Worm (Caenorhabditis elegans) whole organism, early embryonic: Measurements from ENCODE around the gene srh-52.
"Not testable (repeated sequence)": the region's sequence is repeated elsewhere in the genome, so short reads cannot be mapped to it uniquely, and the experiment has no call there.

ENCODE experiments used
- B0310.2 ChIP-seq: sonication (generic microtip); optimal IDR thresholded peaks from 2 replicates; lab custom pipeline; 2016; ENCODE audit warnings: mild to moderate bottlenecking, missing genetic modification characterization, missing compliant biosample characterization
- F13C5.2 ChIP-seq: sonication (generic microtip); optimal IDR thresholded peaks from 2 replicates; lab custom pipeline; 2017; ENCODE audit warnings: mild to moderate bottlenecking, missing genetic modification characterization, inconsistent platforms, missing compliant biosample characterization
- aly-1 ChIP-seq: sonication (generic microtip); optimal IDR thresholded peaks from 2 replicates; lab custom pipeline; 2016; ENCODE audit warnings: missing genetic modification characterization, missing compliant biosample characterization
- ama-1 ChIP-seq: fragments of 150-350 bp; optimal IDR thresholded peaks from 2 replicates; lab custom pipeline; 2014
- ceh-13 ChIP-seq: fragments of 200-800 bp; sonication (Bioruptor generic); optimal IDR thresholded peaks from 2 replicates; lab custom pipeline; 2018; ENCODE audit warnings: mild to moderate bottlenecking, missing genetic modification characterization, missing compliant biosample characterization
- ceh-36 ChIP-seq: sonication (generic microtip); optimal IDR thresholded peaks from 2 replicates; lab custom pipeline; 2016; ENCODE audit warnings: missing genetic modification characterization, inconsistent platforms, missing compliant biosample characterization
- ets-7 ChIP-seq: sonication (generic microtip); optimal IDR thresholded peaks from 2 replicates; lab custom pipeline; 2016; ENCODE audit warnings: missing genotype, missing genetic modification characterization, missing compliant biosample characterization
- flt-1 ChIP-seq: fragments of 200-800 bp; sonication (Bioruptor generic); IDR thresholded peaks from 2 replicates; pipeline ENCODE4 v1.3.6; 2022; ENCODE audit warnings: missing genetic modification characterization, missing compliant biosample characterization
- hmbx-1 ChIP-seq: sonication (generic microtip); optimal IDR thresholded peaks from 2 replicates; lab custom pipeline; 2016; ENCODE audit warnings: mild to moderate bottlenecking, missing genetic modification characterization, missing compliant biosample characterization
- hmg-4 ChIP-seq: fragments of 200-800 bp; sonication (Bioruptor generic); optimal IDR thresholded peaks from 2 replicates; lab custom pipeline; 2018; ENCODE audit warnings: mild to moderate bottlenecking, missing genetic modification characterization, missing compliant biosample characterization
- hnd-1 ChIP-seq: sonication (generic microtip); optimal IDR thresholded peaks from 2 replicates; lab custom pipeline; 2016; ENCODE audit warnings: missing genetic modification characterization, missing compliant biosample characterization
- pes-1 ChIP-seq: fragments of 200-800 bp; sonication (Bioruptor generic); IDR thresholded peaks from 2 replicates; pipeline ENCODE4 v1.3.6; 2022; ENCODE audit warnings: missing genetic modification reagents, missing genetic modification characterization, missing compliant biosample characterization
- scrt-1 ChIP-seq: fragments of 200-800 bp; sonication (Bioruptor generic); IDR thresholded peaks from 2 replicates; pipeline ENCODE4 v1.3.6; 2022; ENCODE audit warnings: missing genetic modification characterization, missing compliant biosample characterization
- sea-1 ChIP-seq: fragments of 200-800 bp; sonication (Bioruptor generic); conservative IDR thresholded peaks from 2 replicates; pipeline ENCODE4 v1.3.6; 2022; ENCODE audit warnings: missing genetic modification characterization, missing compliant biosample characterization
- tbx-11 ChIP-seq: fragments of 200-800 bp; sonication (Bioruptor generic); IDR thresholded peaks from 2 replicates; pipeline ENCODE4 v1.3.6; 2022; ENCODE audit warnings: missing genetic modification characterization, missing compliant biosample characterization
- tbx-37 ChIP-seq: fragments of 200-800 bp; sonication (Bioruptor generic); conservative IDR thresholded peaks from 2 replicates; pipeline ENCODE4 v1.3.6; 2022; ENCODE audit warnings: missing genetic modification reagents, missing genetic modification characterization, missing compliant biosample characterization
- tra-4 ChIP-seq: sonication (generic microtip); optimal IDR thresholded peaks from 2 replicates; lab custom pipeline; 2017; ENCODE audit warnings: missing genetic modification characterization, missing compliant biosample characterization

Gene srh-52

DNA sequence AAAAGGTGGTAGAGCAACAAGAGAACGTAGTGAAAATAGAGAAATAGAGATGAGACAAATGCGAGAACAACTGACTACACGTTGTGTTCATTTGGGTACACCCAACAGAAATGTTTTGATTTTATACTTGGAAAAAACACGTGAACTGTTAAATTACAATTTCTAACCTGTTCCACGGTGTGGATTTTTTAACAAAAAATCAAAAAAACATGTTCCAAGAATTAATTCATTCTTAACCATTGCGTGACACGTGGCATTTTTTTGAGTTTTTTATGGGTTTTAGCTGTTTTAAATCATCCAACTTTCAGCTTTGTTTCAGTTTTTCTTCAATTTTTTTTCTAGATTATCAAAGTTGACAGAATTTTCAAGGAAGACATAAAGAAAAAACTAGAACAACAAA is 14.7 kb downstream of the srh-52 start, which contains the start of gene ech-1.1:
Gene ech-1.1, minus strand, starts transcription at position 101 of the 400 bp plus-strand sequence.
- not testable (repeated sequence) for TF ChIP-seq ets-7; tra-4 (tag; lab: Kevin White, UChicago); scrt-1

ce11 chrV:15354648-15355047 is 21.5 kb downstream of the srh-52 start, which contains the start of gene C29F3.7:
TSS of gene C29F3.7 (plus strand) at chrV:15354901.
- TF ChIP-seq ceh-13 (GFP tag; lab: Kevin White, UChicago) (no peak), ceh-36 (tag; lab: Kevin White, UChicago) (no peak), ets-7 (no peak), hmg-4 (GFP tag; lab: Kevin White, UChicago) (no peak), tbx-37 (no peak), tra-4 (tag; lab: Kevin White, UChicago) (no peak), sea-1 (no peak), ama-1 (lab: Kevin White, UChicago) (no peak), aly-1 (tag; lab: Kevin White, UChicago) (no peak), scrt-1 (no peak), pes-1 (no peak), F13C5.2 (tag; lab: Kevin White, UChicago) (no peak)

DNA sequence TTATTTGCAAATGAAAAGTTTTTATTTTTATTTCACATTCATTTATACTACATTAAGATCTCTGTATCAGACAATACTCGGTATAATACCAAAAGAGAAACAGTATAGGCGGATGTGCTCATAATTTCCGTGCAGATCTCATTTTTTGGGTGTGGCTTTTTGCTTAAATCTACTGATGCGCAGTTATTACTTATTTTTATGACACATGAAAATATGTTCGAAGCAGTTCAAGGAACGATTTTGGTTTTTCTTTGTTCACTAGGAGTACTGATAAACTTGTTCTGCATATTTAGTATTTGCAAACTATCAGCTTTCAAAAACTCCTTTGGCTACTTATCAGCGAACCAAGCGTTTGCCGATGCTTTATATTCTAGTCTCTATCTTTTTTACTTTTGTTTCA is 23.7 kb downstream of the srh-52 start, which contains the start of gene srx-58:
Gene srx-58, plus strand, starts transcription at position 301 of the 400 bp plus-strand sequence.
- TF ChIP-seq ama-1 (lab: Kevin White, UChicago) = no peak
- TF ChIP-seq hnd-1 (tag; lab: Kevin White, UChicago) = no peak
- TF ChIP-seq sea-1 = no peak
- TF ChIP-seq hmg-4 (GFP tag; lab: Kevin White, UChicago) = no peak
- no peak for TF ChIP-seq ceh-36 (tag; lab: Kevin White, UChicago)
- no peak for TF ChIP-seq tbx-11 (GFP tag; lab: Robert Waterston, UW)
- TF ChIP-seq B0310.2 = no peak
- no peak for TF ChIP-seq ets-7
- no peak for TF ChIP-seq tbx-37
- TF ChIP-seq flt-1 (GFP tag; lab: Robert Waterston, UW) = no peak
- TF ChIP-seq ceh-13 (GFP tag; lab: Kevin White, UChicago) = no peak
- TF ChIP-seq pes-1 = no peak
- no peak for TF ChIP-seq aly-1 (tag; lab: Kevin White, UChicago)
- no peak for TF ChIP-seq tra-4 (tag; lab: Kevin White, UChicago)

ce11 chrV:15350615-15351014 is 25.5 kb downstream of the srh-52 start, which contains the start of gene clec-231:
TSS of gene clec-231 (minus strand) at chrV:15350715.
- no peak for TF ChIP-seq tbx-11 (GFP tag; lab: Robert Waterston, UW)
- no peak for TF ChIP-seq B0310.2

- TF ChIP-seq ets-7 (no peak), ceh-36 (tag; lab: Kevin White, UChicago) (no peak), scrt-1 (no peak)
Observed at ce11 chrV:15349044-15349443, 27.1 kb downstream of the srh-52 start, which contains the start of gene clec-230. TSS of gene clec-230 (minus strand) at chrV:15349144.

- no peak for TF ChIP-seq hnd-1 (tag; lab: Kevin White, UChicago)
- no peak for TF ChIP-seq ceh-13 (GFP tag; lab: Kevin White, UChicago)
- TF ChIP-seq F13C5.2 (tag; lab: Kevin White, UChicago) = no peak
- TF ChIP-seq sea-1 = no peak
- TF ChIP-seq tbx-37 = no peak
Observed at ce11 chrV:15347292-15347691, 28.8 kb downstream of the srh-52 start, which contains the start of gene C29F3.3. TSS of gene C29F3.3 (minus strand) at chrV:15347392.

DNA sequence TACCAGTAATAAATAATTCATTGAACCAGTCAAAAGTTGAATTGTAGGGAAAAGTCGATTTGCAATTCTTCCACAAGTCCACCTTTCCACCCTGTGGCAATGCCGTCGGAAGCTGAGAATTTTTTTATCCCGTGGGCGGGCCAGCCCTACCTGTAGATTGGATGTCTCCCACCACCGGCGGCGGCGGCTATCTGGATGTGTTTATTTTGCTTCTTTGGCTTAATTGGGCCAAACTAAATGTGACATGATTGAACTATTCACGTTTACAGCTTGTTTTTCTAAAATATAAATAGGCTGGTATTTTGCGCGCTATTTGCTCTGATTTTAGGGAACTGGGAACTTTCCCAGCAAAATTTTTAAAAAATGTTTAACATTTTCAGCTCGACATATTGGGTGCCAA is 31.6 kb downstream of the srh-52 start, which contains the start of gene wrt-8:
Gene wrt-8, minus strand, starts transcription at position 101 of the 400 bp plus-strand sequence.
- TF ChIP-seq pes-1 (no peak), aly-1 (tag; lab: Kevin White, UChicago) (no peak), ceh-13 (GFP tag; lab: Kevin White, UChicago) (no peak), ama-1 (lab: Kevin White, UChicago) (no peak), hnd-1 (tag; lab: Kevin White, UChicago) (no peak), tra-4 (tag; lab: Kevin White, UChicago) (no peak), scrt-1 (no peak), hmbx-1 (no peak), F13C5.2 (tag; lab: Kevin White, UChicago) (no peak), tbx-11 (GFP tag; lab: Robert Waterston, UW) (no peak), tbx-37 (no peak), ets-7 (no peak), hmg-4 (GFP tag; lab: Kevin White, UChicago) (no peak), flt-1 (GFP tag; lab: Robert Waterston, UW) (no peak), sea-1 (no peak), ceh-36 (tag; lab: Kevin White, UChicago) (no peak)

ce11 chrV:15341404-15341803 is 34.7 kb downstream of the srh-52 start, which contains the start of gene clec-229:
TSS of gene clec-229 (minus strand) at chrV:15341504.
- TF ChIP-seq B0310.2 = no peak
- TF ChIP-seq ama-1 (lab: Kevin White, UChicago) = no peak
- no peak for TF ChIP-seq flt-1 (GFP tag; lab: Robert Waterston, UW)
- TF ChIP-seq F13C5.2 (tag; lab: Kevin White, UChicago) = no peak
- TF ChIP-seq tbx-11 (GFP tag; lab: Robert Waterston, UW) = no peak

DNA sequence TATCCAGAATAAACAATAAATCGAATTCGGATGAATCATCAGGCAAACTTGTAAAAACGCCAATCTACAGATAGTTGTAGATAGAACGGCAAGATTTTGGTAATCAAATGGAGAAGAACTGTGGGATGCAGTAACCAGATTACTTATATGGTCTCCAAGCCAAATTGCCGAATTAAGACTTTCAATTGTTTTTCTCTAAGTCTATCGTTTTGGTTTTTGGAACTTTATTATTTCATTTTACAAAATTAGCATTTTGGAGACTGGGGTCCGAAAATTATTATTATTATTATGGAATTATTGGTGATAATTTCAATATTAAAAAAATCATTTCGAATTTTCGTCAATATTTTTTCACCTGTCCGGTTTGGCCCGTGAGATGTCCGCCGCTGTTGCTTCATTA is 36.8 kb downstream of the srh-52 start, which contains the start of gene clec-228:
Gene clec-228, minus strand, starts transcription at position 101 of the 400 bp plus-strand sequence.
- TF ChIP-seq B0310.2 = no peak
